Worm (Caenorhabditis elegans) whole organism, L1 larva: Measurements from ENCODE around the gene cytb-5.1.

Experiments used
- fos-1 ChIP-seq: fragments of 150-350 bp; optimal IDR thresholded peaks from 2 replicates; lab custom pipeline; 2014; ENCODE audit warnings: missing biosample characterization, missing genetic modification characterization
- unc-62 ChIP-seq: fragments of 150-350 bp; optimal IDR thresholded peaks from 2 replicates; lab custom pipeline; 2014; ENCODE audit warnings: missing biosample characterization, missing genetic modification reagents, missing genetic modification characterization

DNA sequence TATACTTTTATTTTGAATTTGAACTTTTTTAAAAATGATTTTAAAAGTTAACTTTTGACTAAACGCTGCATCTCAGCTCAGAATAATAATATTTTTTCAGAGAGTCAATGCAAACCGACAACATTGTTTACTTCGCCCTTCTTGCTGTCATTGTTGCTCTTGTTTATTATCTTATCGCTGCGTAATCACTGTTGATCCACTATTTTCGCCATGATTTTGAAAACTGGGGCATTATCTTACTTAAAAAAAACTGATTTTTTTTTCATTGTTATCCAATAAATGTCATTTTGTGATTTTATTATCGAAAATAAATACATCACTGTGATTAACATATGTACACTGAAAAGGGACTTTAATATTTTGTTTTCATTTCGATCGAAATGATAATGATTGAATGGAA, 1.0 kb downstream of the cytb-5.1 start:
- TF ChIP-seq unc-62 (GFP tag; lab: Kevin White, UChicago): no peak
- TF ChIP-seq fos-1 (tag; lab: Kevin White, UChicago): no peak
